Fruit fly (Drosophila melanogaster): Measurements from ENCODE around the gene lmgB.

The lmgB gene

DNA sequence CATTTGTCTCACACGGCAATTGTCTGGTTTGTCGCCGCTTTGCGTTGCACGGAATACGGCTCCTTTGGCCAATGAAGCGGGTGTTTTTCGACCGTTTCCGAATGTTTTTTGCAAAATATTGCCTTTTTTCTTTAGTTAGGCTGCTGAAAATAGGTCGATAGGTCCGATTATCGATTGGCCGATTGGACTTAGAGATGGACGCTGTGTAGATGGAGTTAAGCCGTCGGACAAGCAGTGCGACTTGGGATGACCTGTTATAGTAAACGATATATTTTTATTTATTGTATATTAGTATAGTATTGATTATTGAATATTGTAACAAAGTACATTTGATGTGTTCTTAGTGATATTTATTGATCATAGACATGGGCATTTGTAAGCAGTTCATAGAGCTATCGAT, at the start of gene lmgB, which contains the start of gene lmgA:
lmgB (minus strand) TSS at position 301 of the 400 bp plus-strand sequence.
lmgA (minus strand) TSS at position 301 of the 400 bp plus-strand sequence.
- TF ChIP-seq Sin3A (optimal IDR thresholded peaks at IDR 0.05) (no peak), ttk (optimal IDR thresholded peaks at IDR 0.05) (no peak), psq (optimal IDR thresholded peaks at IDR 0.05) (no peak), Myc (optimal IDR thresholded peaks at IDR 0.05) (no peak)

DNA sequence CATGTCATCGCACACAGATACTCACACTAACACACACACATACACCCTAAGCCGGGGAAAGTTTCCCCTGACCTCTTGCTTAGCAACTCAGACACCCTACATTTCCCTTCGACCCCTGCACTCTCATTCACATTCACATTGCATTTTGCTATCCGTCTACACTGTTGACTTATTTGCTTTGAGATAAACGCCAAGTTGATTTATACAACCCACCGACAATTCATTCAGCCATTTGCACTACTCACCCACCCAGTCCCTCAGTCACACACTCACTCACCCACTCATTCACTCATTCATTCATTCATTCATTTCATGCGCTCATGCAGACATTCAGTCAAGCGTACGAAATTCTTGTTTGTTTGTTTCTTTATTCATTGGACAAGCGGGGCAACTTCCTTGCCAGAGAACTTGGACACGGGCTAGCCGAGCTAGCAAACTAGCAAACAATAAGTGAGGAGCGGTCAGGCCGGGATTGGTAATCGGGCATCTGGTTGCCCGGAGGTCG, 48.1 kb upstream of the lmgB start:
- TF ChIP-seq psq (optimal IDR thresholded peaks at IDR 0.05): no peak
- no peak for TF ChIP-seq h (optimal IDR thresholded peaks at IDR 0.05)
- no peak for TF ChIP-seq ttk (optimal IDR thresholded peaks at IDR 0.05)
- no peak for TF ChIP-seq insv (optimal IDR thresholded peaks at IDR 0.05)
- TF ChIP-seq Myc (optimal IDR thresholded peaks at IDR 0.05): no peak
- TF ChIP-seq Sin3A (optimal IDR thresholded peaks at IDR 0.05): no peak

DNA sequence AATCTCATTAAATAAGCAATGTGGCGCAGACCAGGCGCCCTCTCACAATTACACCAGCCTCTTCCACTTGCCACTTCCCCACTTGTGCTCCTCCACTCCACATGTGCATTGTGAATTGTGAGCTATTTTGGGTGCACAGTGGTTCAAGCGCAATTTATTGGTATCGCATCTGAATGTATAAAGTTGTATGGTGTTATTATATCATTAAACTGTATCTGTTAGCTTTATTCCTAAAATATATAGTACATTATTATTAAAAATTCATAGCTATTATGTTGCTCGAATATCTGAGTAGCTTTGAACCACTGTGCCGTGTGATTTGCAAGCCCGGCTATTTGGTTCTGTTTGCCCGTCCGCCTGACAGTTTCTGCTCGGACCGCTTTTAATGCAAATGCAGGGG, 46.5 kb upstream of the lmgB start:
- no peak for TF ChIP-seq insv (optimal IDR thresholded peaks at IDR 0.05)
- no peak for TF ChIP-seq h (optimal IDR thresholded peaks at IDR 0.05)
- no peak for TF ChIP-seq psq (optimal IDR thresholded peaks at IDR 0.05)

DNA sequence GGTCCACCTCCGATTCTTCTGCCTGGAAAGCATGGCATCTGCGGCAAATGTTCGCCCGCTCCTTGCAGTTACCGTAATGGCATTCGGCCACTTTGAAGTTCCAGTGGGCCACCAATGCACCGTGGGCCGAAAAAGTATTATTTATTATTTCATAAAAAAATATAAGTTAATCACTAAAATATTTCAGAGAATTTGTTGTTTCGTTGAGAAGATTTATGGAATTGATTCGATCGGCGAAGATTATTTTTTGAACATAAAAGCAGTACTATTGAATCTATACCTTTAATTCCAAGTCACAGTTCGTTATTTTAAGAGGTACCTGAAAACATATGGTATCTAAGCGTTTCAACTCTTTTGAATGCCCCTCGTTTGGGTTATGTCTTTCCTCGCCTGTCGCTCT, 45.8 kb upstream of the lmgB start:
- TF ChIP-seq h (optimal IDR thresholded peaks at IDR 0.05) (no peak), insv (optimal IDR thresholded peaks at IDR 0.05) (no peak), Sin3A (optimal IDR thresholded peaks at IDR 0.05) (no peak), Myc (optimal IDR thresholded peaks at IDR 0.05) (no peak), ttk (optimal IDR thresholded peaks at IDR 0.05) (no peak), psq (optimal IDR thresholded peaks at IDR 0.05) (no peak)

DNA sequence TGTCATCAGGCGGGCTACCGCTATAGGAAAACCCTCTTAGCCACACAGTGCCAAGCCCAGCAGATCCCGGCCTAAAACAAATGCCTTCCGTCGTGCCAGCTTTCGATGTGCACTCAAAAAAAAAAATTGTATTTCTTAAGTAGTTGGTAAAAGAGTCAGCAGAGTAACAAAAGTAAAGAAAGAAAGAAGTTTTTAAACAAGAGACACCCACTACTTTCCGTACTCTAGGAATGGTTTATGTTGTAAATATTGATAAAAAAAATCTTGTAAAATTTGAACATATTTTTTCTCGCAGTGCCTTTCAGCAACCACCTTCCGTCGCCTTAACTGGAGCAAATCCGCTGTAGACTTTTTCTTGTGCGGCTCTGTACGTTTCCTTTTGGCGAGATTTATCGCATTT, 44.5 kb upstream of the lmgB start:
- TF ChIP-seq Sin3A (optimal IDR thresholded peaks at IDR 0.05) (no peak), ttk (optimal IDR thresholded peaks at IDR 0.05) (no peak), Myc (optimal IDR thresholded peaks at IDR 0.05) (no peak), insv (optimal IDR thresholded peaks at IDR 0.05) (no peak), psq (optimal IDR thresholded peaks at IDR 0.05) (no peak), h (optimal IDR thresholded peaks at IDR 0.05) (no peak)

DNA sequence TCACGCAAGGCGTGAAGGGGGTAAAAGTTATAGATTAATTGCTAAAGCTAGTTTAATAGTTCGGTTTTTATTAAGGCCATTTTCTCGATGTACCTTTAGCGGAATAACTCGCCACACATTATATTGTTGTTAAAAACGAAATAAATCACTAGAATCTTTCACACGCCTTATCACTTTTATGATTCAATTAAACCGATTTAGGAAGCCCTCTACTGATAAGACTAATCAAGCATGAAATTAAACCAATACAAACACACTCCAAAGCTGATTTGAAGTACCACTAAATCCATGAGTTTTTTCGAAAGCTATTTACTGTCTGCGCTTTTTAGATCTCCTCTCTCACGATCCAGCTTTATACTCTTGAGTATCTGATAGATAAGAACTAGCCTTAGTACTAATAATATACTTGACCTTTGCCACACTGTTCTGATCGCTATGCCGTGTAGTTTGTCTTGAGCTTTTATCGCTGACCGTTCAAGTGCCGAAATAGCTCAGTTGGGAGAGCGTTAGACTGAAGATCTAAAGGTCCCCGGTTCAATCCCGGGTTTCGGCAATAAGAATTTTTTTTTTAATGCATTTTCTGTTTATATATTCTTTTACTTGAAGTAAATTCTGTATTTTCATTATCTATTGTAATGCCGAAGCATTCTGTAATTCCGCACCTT, 42.1 kb upstream of the lmgB start:
- no peak for TF ChIP-seq insv (optimal IDR thresholded peaks at IDR 0.05)
- no peak for TF ChIP-seq h (optimal IDR thresholded peaks at IDR 0.05)
- TF ChIP-seq psq (optimal IDR thresholded peaks at IDR 0.05): no peak
- no peak for TF ChIP-seq ttk (optimal IDR thresholded peaks at IDR 0.05)
- TF ChIP-seq Sin3A (optimal IDR thresholded peaks at IDR 0.05): no peak
- no peak for TF ChIP-seq Myc (optimal IDR thresholded peaks at IDR 0.05)

DNA sequence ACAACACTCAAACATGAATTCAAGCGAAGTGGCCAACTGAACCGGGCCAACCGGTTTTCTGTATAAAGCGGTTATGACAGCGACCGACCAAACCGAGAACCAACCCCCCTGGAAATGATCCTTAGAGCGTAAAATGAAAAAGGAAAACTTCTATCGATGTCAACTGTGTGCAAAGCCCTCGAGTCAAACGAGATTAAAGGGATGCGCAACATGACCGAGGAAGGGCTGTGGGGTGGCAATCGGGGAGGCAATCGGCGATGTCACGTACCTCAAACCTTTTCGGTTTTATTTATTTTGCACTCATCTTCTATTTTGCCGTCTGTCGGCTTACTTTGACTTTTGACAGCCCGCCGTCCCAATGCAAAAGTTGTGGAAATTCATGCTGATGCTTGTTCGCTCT, 27.8 kb upstream of the lmgB start:
- no peak for TF ChIP-seq Sin3A (optimal IDR thresholded peaks at IDR 0.05)
- TF ChIP-seq psq (optimal IDR thresholded peaks at IDR 0.05): no peak
- TF ChIP-seq insv (optimal IDR thresholded peaks at IDR 0.05): no peak
- no peak for TF ChIP-seq h (optimal IDR thresholded peaks at IDR 0.05)
- TF ChIP-seq Myc (optimal IDR thresholded peaks at IDR 0.05): no peak
- no peak for TF ChIP-seq ttk (optimal IDR thresholded peaks at IDR 0.05)

DNA sequence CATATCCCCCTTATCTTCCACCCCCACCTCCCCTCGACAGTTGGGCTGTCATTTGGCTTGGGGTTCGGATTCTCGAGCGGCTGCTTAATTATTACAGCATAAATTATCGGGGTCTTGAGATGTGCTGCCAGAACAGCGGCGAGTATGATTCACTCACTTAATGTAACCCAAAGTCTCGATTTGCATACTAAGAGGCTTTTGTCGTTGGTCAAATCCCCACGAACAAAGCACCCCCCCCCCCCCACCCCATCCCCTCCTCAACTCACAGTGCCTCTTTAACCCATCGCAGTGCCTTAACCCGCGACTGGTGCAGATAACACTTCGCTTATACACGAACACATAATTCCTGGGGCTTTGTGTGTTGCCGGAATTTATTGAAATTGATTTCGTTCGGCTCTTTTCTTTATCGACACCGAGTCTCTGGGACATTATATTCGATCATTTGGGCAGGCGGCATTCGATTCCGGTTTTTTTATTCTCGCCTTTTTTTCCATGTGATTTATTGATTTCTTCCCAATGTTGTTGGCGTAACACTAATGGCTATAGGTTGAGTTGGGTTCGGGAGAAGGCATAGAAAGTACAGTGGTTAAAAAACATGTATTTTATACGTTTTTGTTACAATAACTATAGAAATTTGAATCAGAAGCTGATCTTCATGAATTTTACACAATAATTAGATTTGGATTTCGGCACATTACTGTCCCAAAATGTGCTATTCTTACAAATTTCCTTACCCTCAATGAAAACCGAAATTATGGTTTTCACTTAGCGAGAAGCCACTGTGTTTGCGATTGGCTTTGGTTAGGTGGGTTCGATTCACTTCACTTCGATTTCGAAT, 25.6 kb upstream of the lmgB start:
- TF ChIP-seq Sin3A (optimal IDR thresholded peaks at IDR 0.05) (no peak), insv (optimal IDR thresholded peaks at IDR 0.05) (no peak), psq (optimal IDR thresholded peaks at IDR 0.05) (no peak), h (optimal IDR thresholded peaks at IDR 0.05) (no peak), Myc (optimal IDR thresholded peaks at IDR 0.05) (no peak), ttk (optimal IDR thresholded peaks at IDR 0.05) (no peak)

DNA sequence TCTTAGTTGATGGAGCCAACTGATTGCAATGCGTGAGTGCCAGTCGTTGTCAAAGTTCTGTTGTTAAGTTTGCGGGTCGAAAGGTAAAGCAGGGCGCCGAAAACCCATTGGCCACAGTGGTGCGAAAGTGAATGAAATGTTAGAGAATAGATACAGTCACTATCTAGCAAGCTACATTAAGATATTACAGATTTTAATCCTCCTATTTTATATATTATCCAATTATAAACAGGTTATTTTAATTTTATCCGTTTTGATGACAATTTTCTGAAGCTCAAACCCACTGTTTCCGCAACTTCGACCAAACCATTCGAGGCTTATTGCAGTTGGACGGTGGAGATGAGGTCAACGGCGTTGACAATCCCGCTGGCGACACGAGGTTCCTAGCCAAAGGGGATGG, 24.1 kb upstream of the lmgB start:
- TF ChIP-seq Myc (optimal IDR thresholded peaks at IDR 0.05): no peak
- no peak for TF ChIP-seq Sin3A (optimal IDR thresholded peaks at IDR 0.05)
- no peak for TF ChIP-seq insv (optimal IDR thresholded peaks at IDR 0.05)
- TF ChIP-seq psq (optimal IDR thresholded peaks at IDR 0.05): no peak
- no peak for TF ChIP-seq h (optimal IDR thresholded peaks at IDR 0.05)

DNA sequence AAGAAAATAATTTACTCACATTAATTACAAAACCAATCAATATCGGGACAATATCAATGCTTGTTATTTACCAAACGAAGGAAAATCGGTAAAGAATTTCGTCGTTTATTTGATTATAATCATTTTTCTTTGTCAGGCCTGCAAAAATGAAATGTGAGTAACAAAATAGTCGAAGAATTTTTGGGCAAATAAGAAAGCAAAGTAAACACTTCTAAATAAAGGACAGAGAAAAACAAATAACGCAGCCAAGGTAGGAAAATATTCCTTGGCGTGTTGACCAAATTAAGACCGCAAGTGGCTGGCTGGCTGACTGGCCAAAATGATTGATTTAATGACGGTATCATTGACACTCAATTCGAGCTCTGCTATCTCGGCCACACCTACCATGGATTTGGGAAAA, 19.7 kb upstream of the lmgB start:
- TF ChIP-seq Myc (optimal IDR thresholded peaks at IDR 0.05): no peak
- no peak for TF ChIP-seq insv (optimal IDR thresholded peaks at IDR 0.05)
- no peak for TF ChIP-seq Sin3A (optimal IDR thresholded peaks at IDR 0.05)

DNA sequence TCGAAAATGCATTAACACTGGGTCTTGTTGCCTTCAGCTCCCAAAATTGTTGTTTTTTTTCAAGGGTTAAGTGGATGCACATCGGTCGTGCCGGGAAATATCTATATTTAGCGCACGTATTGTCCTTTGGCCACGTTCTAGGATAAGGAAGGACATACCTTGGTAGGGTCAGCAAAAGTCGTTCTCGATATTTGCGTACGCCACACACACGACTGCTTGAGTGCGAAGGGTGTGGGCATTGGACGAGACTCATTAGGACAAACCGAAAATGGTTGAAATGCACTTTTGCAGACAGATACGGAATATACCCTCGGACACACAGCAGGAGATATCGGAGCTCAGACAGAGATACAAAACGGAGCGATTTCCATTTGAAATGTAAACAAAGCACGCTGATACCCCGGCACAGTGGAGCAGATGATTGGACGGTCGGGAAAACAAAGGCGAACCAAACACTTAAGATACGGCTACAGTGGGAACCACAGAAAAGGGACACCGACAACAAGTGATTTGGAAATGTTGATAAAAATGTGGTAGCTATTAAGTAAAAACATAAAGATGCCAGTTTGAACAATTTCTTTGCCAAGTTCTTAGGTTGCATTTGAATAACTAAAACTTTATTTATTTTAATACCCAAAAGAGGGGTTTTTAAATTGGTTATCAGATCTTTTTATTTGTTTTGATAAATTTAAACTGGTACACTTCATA, 17.1 kb upstream of the lmgB start:
- TF ChIP-seq h (optimal IDR thresholded peaks at IDR 0.05) (no peak), insv (optimal IDR thresholded peaks at IDR 0.05) (no peak), ttk (optimal IDR thresholded peaks at IDR 0.05) (no peak), Sin3A (optimal IDR thresholded peaks at IDR 0.05) (no peak), psq (optimal IDR thresholded peaks at IDR 0.05) (no peak), Myc (optimal IDR thresholded peaks at IDR 0.05) (no peak)

DNA sequence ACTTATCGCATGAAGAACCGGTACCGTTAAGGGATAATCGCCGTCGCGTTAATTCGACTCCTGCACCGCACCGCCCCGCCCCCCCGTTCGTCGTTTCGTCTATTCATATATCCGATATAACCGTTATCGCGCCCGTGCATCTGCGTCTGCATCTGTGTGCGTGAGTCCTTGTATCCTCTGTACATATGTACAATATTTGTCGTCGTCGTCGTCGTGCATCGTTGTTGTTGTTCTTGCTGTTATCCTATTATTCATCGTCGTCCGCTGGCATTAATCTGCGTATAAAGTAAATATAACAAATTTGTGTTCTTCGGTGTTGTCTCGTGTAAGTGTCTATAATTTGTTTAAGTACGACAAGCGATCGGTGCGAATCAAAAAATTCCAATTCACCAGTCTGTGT, 16.2 kb upstream of the lmgB start:
- no peak for TF ChIP-seq insv (optimal IDR thresholded peaks at IDR 0.05)

Measured in Kc167 (cell line).